Fruit fly (Drosophila melanogaster): Measurements from ENCODE around the gene eIF4E4.

DNA sequence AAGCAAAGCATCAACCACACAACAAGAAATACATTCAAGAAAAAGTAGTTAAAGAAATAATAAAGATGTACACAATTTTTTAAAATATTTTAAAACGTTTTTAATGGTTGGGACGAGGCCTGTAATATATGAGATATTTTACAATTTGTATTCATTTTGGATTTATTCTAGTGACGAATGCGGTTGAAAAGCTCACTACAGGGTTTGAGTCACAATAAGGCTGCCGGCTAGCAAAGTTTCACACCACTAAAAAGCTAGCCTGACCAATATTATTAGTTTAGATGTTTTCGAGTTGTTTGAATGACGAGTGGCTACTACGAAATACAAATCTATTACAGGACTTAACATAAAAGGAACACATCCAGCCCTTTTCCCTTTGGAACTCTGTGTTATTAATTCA is 46.4 kb downstream of the eIF4E4 start:
- no peak for TF ChIP-seq E2f2 (GFP tag; IDR thresholded peaks at IDR 0.05)
- no peak for TF ChIP-seq bigmax (GFP tag; optimal IDR thresholded peaks at IDR 0.05)
- TF ChIP-seq tup (GFP tag; optimal IDR thresholded peaks at IDR 0.05) = no peak
- TF ChIP-seq Ets65A (GFP tag) = no peak
- no peak for TF ChIP-seq CG17568 (GFP tag; optimal IDR thresholded peaks at IDR 0.05)

Measured in whole organism, embryonic.